Worm (Caenorhabditis elegans): Measurements from ENCODE around the gene skr-14.

DNA sequence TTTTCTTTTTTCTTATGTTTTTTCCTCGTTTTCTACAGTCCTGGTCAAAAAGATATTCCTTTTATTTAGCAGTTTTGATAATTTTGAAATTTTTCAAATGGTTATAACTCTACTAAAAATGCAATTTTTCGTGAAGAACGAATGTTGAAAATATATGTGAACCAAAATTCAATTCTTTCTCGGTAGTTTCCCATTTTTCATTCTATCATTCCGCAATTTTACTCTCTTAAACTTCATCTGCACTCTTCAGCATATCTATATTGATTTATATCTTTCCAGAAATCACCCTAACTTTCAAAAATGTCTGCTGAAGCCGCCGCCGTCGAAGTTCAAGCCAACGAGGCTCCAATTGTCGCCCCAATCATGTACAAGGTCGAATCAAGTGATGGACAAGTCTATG is 752 bp upstream of the skr-14 start, which contains the start of gene skr-7:
- TF ChIP-seq lin-39 (tag; optimal IDR thresholded peaks at IDR 0.05) (no peak), unc-62 (GFP tag; optimal IDR thresholded peaks at IDR 0.05) (no peak), mef-2 (tag; optimal IDR thresholded peaks at IDR 0.05) (no peak), nhr-84 (tag; optimal IDR thresholded peaks at IDR 0.05) (no peak), fkh-4 (tag; optimal IDR thresholded peaks at IDR 0.05; ENCODE audit: borderline replicate concordance) (no peak), efl-1 (optimal IDR thresholded peaks at IDR 0.05) (no peak), efl-1 (GFP tag; optimal IDR thresholded peaks at IDR 0.05 in 1 of 2) (no peak), swsn-7 (tag; optimal IDR thresholded peaks at IDR 0.05) (no peak), snpc-4 (tag; optimal IDR thresholded peaks at IDR 0.05) (no peak), skn-1 (tag; optimal IDR thresholded peaks at IDR 0.05) (no peak), ztf-11 (tag; optimal IDR thresholded peaks at IDR 0.05) (no peak), egl-27 (tag; optimal IDR thresholded peaks at IDR 0.05) (no peak), zag-1 (tag; optimal IDR thresholded peaks at IDR 0.05) (no peak), fos-1 (tag; optimal IDR thresholded peaks at IDR 0.05) (no peak)

All from whole organism, L1 larva.